Fruit fly (Drosophila melanogaster) whole organism, embryonic: Measurements from ENCODE around the gene LysB.

Experiments
- Antp ChIP-seq: fragments of 200-800 bp; sonication (Bioruptor generic); optimal IDR thresholded peaks from 3 replicates; lab custom pipeline; 2016; ENCODE audit warnings: missing biosample characterization, missing genetic modification characterization
- B-H2 ChIP-seq: fragments of 200-800 bp; sonication (Bioruptor generic); optimal IDR thresholded peaks from 2 replicates; lab custom pipeline; 2018; ENCODE audit warnings: missing biosample characterization, mild to moderate bottlenecking, missing genetic modification characterization
- BtbVII ChIP-seq: fragments of 200-800 bp; sonication (Bioruptor generic); optimal IDR thresholded peaks from 3 replicates; lab custom pipeline; 2017; ENCODE audit warnings: missing biosample characterization, mild to moderate bottlenecking, missing genetic modification characterization
- CG10267 ChIP-seq: fragments of 200-800 bp; sonication (Bioruptor generic); optimal IDR thresholded peaks from 2 replicates; lab custom pipeline; 2018; ENCODE audit warnings: missing biosample characterization, mild to moderate bottlenecking, missing genetic modification characterization, moderate library complexity
- CG10274 ChIP-seq: fragments of 200-800 bp; sonication (Bioruptor generic); optimal IDR thresholded peaks from 3 replicates; lab custom pipeline; 2017; ENCODE audit warnings: missing biosample characterization, mild to moderate bottlenecking, missing genetic modification characterization
- CG12236 ChIP-seq: fragments of 200-800 bp; sonication (Bioruptor generic); optimal IDR thresholded peaks from 2 replicates; lab custom pipeline; 2016; ENCODE audit warnings: missing biosample characterization, missing genetic modification characterization
- CG12659 ChIP-seq: fragments of 200-800 bp; sonication (Bioruptor generic); optimal IDR thresholded peaks from 3 replicates; lab custom pipeline; 2017; ENCODE audit warnings: mild to moderate bottlenecking, missing biosample characterization, missing genetic modification reagents, missing genetic modification characterization
- CG12942 ChIP-seq: fragments of 200-800 bp; sonication (Bioruptor generic); optimal IDR thresholded peaks from 3 replicates; lab custom pipeline; 2016; ENCODE audit warnings: missing biosample characterization, missing genetic modification characterization
- CG13296 ChIP-seq: fragments of 200-800 bp; sonication (Bioruptor generic); optimal IDR thresholded peaks from 3 replicates; lab custom pipeline; 2018; ENCODE audit warnings: missing biosample characterization, mild to moderate bottlenecking, missing genetic modification characterization
- CG13894 ChIP-seq: fragments of 200-800 bp; sonication (Bioruptor generic); optimal IDR thresholded peaks from 3 replicates; lab custom pipeline; 2018; ENCODE audit warnings: missing biosample characterization, mild to moderate bottlenecking, missing genetic modification characterization, moderate library complexity
- CG1529 ChIP-seq: fragments of 200-800 bp; sonication (Bioruptor generic); optimal IDR thresholded peaks from 3 replicates; lab custom pipeline; 2018; ENCODE audit warnings: missing biosample characterization, missing genetic modification characterization
- CG18619 ChIP-seq: fragments of 200-800 bp; sonication (Bioruptor generic); optimal IDR thresholded peaks from 3 replicates; lab custom pipeline; 2017; ENCODE audit warnings: missing biosample characterization, mild to moderate bottlenecking, missing genetic modification characterization
- CG2116 ChIP-seq: fragments of 200-800 bp; sonication (Bioruptor generic); optimal IDR thresholded peaks from 3 replicates; lab custom pipeline; 2018; ENCODE audit warnings: missing biosample characterization, mild to moderate bottlenecking, missing genetic modification characterization
- CG2199 ChIP-seq: fragments of 200-800 bp; sonication (Bioruptor generic); IDR thresholded peaks from 3 replicates; pipeline ENCODE4 v1.3.6; 2022; ENCODE audit warnings: missing biosample characterization, missing genetic modification characterization
- CG31365 ChIP-seq: fragments of 200-800 bp; sonication (Bioruptor generic); optimal IDR thresholded peaks from 2 replicates; lab custom pipeline; 2018; ENCODE audit warnings: missing biosample characterization, mild to moderate bottlenecking, missing genetic modification characterization
- CG3163 ChIP-seq: fragments of 200-800 bp; sonication (Bioruptor generic); optimal IDR thresholded peaks from 3 replicates; lab custom pipeline; 2016; ENCODE audit warnings: missing biosample characterization, missing genetic modification characterization
- CG3847 ChIP-seq: fragments of 200-800 bp; sonication (Bioruptor generic); IDR thresholded peaks from 2 replicates; pipeline ENCODE4 v1.3.6; 2022; ENCODE audit warnings: missing biosample characterization, missing genetic modification characterization
- CG4820 ChIP-seq: fragments of 200-800 bp; sonication (Bioruptor generic); optimal IDR thresholded peaks from 3 replicates; lab custom pipeline; 2016; ENCODE audit warnings: missing biosample characterization, missing genetic modification characterization
- CG6765 ChIP-seq: fragments of 200-800 bp; sonication (Bioruptor generic); optimal IDR thresholded peaks from 3 replicates; lab custom pipeline; 2017; ENCODE audit warnings: missing biosample characterization, mild to moderate bottlenecking, missing genetic modification characterization
- CG6791 ChIP-seq: fragments of 200-800 bp; sonication (Bioruptor generic); IDR thresholded peaks from 3 replicates; pipeline ENCODE4 v1.3.6; 2022; ENCODE audit warnings: missing biosample characterization, missing genetic modification characterization; ENCODE audit not compliant: partially characterized antibody
- CG7745 ChIP-seq: fragments of 200-800 bp; sonication (Bioruptor generic); optimal IDR thresholded peaks from 2 replicates; lab custom pipeline; 2018; ENCODE audit warnings: missing biosample characterization, mild to moderate bottlenecking, missing genetic modification characterization, moderate library complexity
- CG9437 ChIP-seq: fragments of 200-800 bp; sonication (Bioruptor generic); optimal IDR thresholded peaks from 2 replicates; lab custom pipeline; 2018; ENCODE audit warnings: missing biosample characterization, mild to moderate bottlenecking, missing genetic modification characterization
- CG9727 ChIP-seq: fragments of 200-800 bp; sonication (Bioruptor generic); optimal IDR thresholded peaks from 3 replicates; lab custom pipeline; 2017; ENCODE audit warnings: missing biosample characterization, mild to moderate bottlenecking, missing genetic modification characterization
- Camta ChIP-seq: fragments of 200-800 bp; sonication (Bioruptor generic); optimal IDR thresholded peaks from 2 replicates; lab custom pipeline; 2016; ENCODE audit warnings: missing biosample characterization, missing genetic modification characterization
- HLH54F ChIP-seq: fragments of 200-800 bp; sonication (Bioruptor generic); optimal IDR thresholded peaks from 3 replicates; lab custom pipeline; 2016; ENCODE audit warnings: missing biosample characterization, missing genetic modification characterization
- NC2α ChIP-seq: fragments of 200-800 bp; sonication (Bioruptor generic); optimal IDR thresholded peaks from 2 replicates; lab custom pipeline; 2016; ENCODE audit warnings: missing biosample characterization, missing genetic modification characterization
- Oli ChIP-seq: fragments of 200-800 bp; sonication (Bioruptor generic); optimal IDR thresholded peaks from 2 replicates; lab custom pipeline; 2018; ENCODE audit warnings: missing biosample characterization, mild to moderate bottlenecking, missing genetic modification characterization, moderate library complexity
- Optix ChIP-seq: fragments of 200-800 bp; sonication (Bioruptor generic); IDR thresholded peaks from 3 replicates; pipeline ENCODE4 v1.3.6; 2022; ENCODE audit warnings: missing biosample characterization, missing genetic modification characterization
- Poxn ChIP-seq: fragments of 200-800 bp; sonication (Bioruptor generic); IDR thresholded peaks from 2 replicates; pipeline ENCODE4 v1.3.6; 2022; ENCODE audit warnings: missing biosample characterization, missing genetic modification characterization
- Ptx1 ChIP-seq: fragments of 200-800 bp; sonication (Bioruptor generic); IDR thresholded peaks from 2 replicates; pipeline ENCODE4 v1.3.6; 2022; ENCODE audit warnings: missing biosample characterization, missing genetic modification characterization
- TFAM ChIP-seq: fragments of 200-800 bp; sonication (Bioruptor generic); optimal IDR thresholded peaks from 2 replicates; lab custom pipeline; 2017; ENCODE audit warnings: missing biosample characterization, missing genetic modification characterization, inconsistent platforms
- ac ChIP-seq: fragments of 200-800 bp; sonication (Bioruptor generic); optimal IDR thresholded peaks from 3 replicates; lab custom pipeline; 2017; ENCODE audit warnings: missing biosample characterization, mild to moderate bottlenecking, missing genetic modification characterization
- bowl ChIP-seq: fragments of 200-800 bp; sonication (Bioruptor generic); IDR thresholded peaks from 2 replicates; pipeline ENCODE4 v1.3.6; 2022; ENCODE audit warnings: missing biosample characterization, missing genetic modification characterization
- cwo ChIP-seq: fragments of 200-800 bp; sonication (Bioruptor generic); optimal IDR thresholded peaks from 3 replicates; lab custom pipeline; 2017; ENCODE audit warnings: missing biosample characterization, missing genetic modification characterization, mild to moderate bottlenecking, moderate library complexity, missing genetic modification reagents
- dm ChIP-seq: fragments of 200-800 bp; sonication (Bioruptor generic); optimal IDR thresholded peaks from 3 replicates; lab custom pipeline; 2016; ENCODE audit warnings: missing biosample characterization, missing genetic modification characterization
- emc ChIP-seq: fragments of 200-800 bp; sonication (Bioruptor generic); optimal IDR thresholded peaks from 2 replicates; lab custom pipeline; 2016; ENCODE audit warnings: missing biosample characterization, missing genetic modification characterization
- esg ChIP-seq: fragments of 200-800 bp; sonication (Bioruptor generic); conservative IDR thresholded peaks from 2 replicates; pipeline ENCODE4 v1.3.6; 2022; ENCODE audit warnings: missing biosample characterization, missing genetic modification characterization
- ewg ChIP-seq: fragments of 200-800 bp; sonication (Bioruptor generic); optimal IDR thresholded peaks from 3 replicates; lab custom pipeline; 2017; ENCODE audit warnings: mild to moderate bottlenecking, missing biosample characterization, missing genetic modification reagents, missing genetic modification characterization
- eyg ChIP-seq: fragments of 200-800 bp; sonication (Bioruptor generic); optimal IDR thresholded peaks from 3 replicates; lab custom pipeline; 2016; ENCODE audit warnings: missing biosample characterization, missing genetic modification characterization
- gro ChIP-seq: fragments of 200-800 bp; sonication (Bioruptor generic); optimal IDR thresholded peaks from 2 replicates; lab custom pipeline; 2016; ENCODE audit warnings: missing biosample characterization, missing genetic modification characterization
- gsb-n ChIP-seq: fragments of 200-800 bp; sonication (Bioruptor generic); optimal IDR thresholded peaks from 3 replicates; lab custom pipeline; 2018; ENCODE audit warnings: missing biosample characterization, mild to moderate bottlenecking, missing genetic modification characterization
- jigr1 ChIP-seq: fragments of 200-800 bp; sonication (Bioruptor generic); IDR thresholded peaks from 3 replicates; pipeline ENCODE4 v1.3.6; 2022; ENCODE audit warnings: missing biosample characterization, missing genetic modification characterization
- kah ChIP-seq: fragments of 200-800 bp; sonication (Bioruptor generic); optimal IDR thresholded peaks from 2 replicates; lab custom pipeline; 2018; ENCODE audit warnings: missing biosample characterization, mild to moderate bottlenecking, missing genetic modification characterization
- knrl ChIP-seq: fragments of 200-800 bp; sonication (Bioruptor generic); IDR thresholded peaks from 3 replicates; pipeline ENCODE4 v1.3.6; 2022; ENCODE audit warnings: missing biosample characterization, missing genetic modification characterization; ENCODE audit not compliant: partially characterized antibody
- lmd ChIP-seq: fragments of 200-800 bp; sonication (Bioruptor generic); IDR thresholded peaks from 2 replicates; pipeline ENCODE4 v1.3.6; 2022; ENCODE audit warnings: missing biosample characterization, missing genetic modification characterization
- p53 ChIP-seq: fragments of 200-800 bp; sonication (Bioruptor generic); optimal IDR thresholded peaks from 2 replicates; lab custom pipeline; 2016; ENCODE audit warnings: missing biosample characterization, missing genetic modification characterization
- pita ChIP-seq: fragments of 200-800 bp; sonication (Bioruptor generic); optimal IDR thresholded peaks from 2 replicates; lab custom pipeline; 2017; ENCODE audit warnings: missing biosample characterization, mild to moderate bottlenecking, missing genetic modification characterization
- seq ChIP-seq: fragments of 200-800 bp; sonication (Bioruptor generic); IDR thresholded peaks from 2 replicates; pipeline ENCODE4 v1.3.6; 2022; ENCODE audit warnings: missing biosample characterization, missing genetic modification characterization
- sim ChIP-seq: fragments of 200-800 bp; sonication (Bioruptor generic); IDR thresholded peaks from 2 replicates; pipeline ENCODE4 v1.3.6; 2022; ENCODE audit warnings: missing biosample characterization, missing genetic modification characterization
- slbo ChIP-seq: fragments of 200-800 bp; sonication (Bioruptor generic); IDR thresholded peaks from 2 replicates; pipeline ENCODE4 v1.3.6; 2022; ENCODE audit warnings: missing biosample characterization, missing genetic modification characterization
- so ChIP-seq: fragments of 200-800 bp; sonication (Bioruptor generic); IDR thresholded peaks from 3 replicates; pipeline ENCODE4 v1.3.6; 2022; ENCODE audit warnings: missing biosample characterization, missing genetic modification characterization
- z ChIP-seq: fragments of 200-800 bp; sonication (Bioruptor generic); IDR thresholded peaks from 3 replicates; pipeline ENCODE4 v1.3.6; 2022; ENCODE audit warnings: missing biosample characterization, missing genetic modification characterization

LysB gene

dm6 chr3L:1166266-1166665 is 40.9 kb upstream of the LysB start (continued):
- TF ChIP-seq CG2199 (GFP tag; lab: Robert Waterston, UW) (no peak), CG7745 (tag; lab: Kevin White, UChicago) (peak; percentile 63), HLH54F (GFP tag; lab: Kevin White, UChicago) (no peak), CG9437 (GFP tag; lab: Kevin White, UChicago) (no peak), CG3163 (GFP tag; lab: Kevin White, UChicago) (peak; percentile 7), Ptx1 (no peak; the same call in 1 of the 2 replicates), CG1529 (GFP tag; lab: Kevin White, UChicago) (peak; percentile 84), gro (no peak), eyg (GFP tag; lab: Kevin White, UChicago) (peak; percentile 9), so (0 out of 3 replicates have a peak, but pooled peaks have one; percentile 46), dm (GFP tag; lab: Kevin White, UChicago) (no peak), ac (peak; percentile 93), Optix (GFP tag; lab: Robert Waterston, UW) (no peak), TFAM (GFP tag; lab: Kevin White, UChicago) (peak; percentile 50), CG12659 (GFP tag; lab: Kevin White, UChicago) (peak; percentile 36), CG4820 (no peak), CG6765 (GFP tag; lab: Kevin White, UChicago) (no peak), CG3847 (GFP tag; lab: Robert Waterston, UW) (no peak), Poxn (GFP tag; lab: Robert Waterston, UW) (no peak), CG13894 (tag; lab: Kevin White, UChicago) (no peak), gsb-n (tag; lab: Kevin White, UChicago) (peak; percentile 63), CG10274 (no peak), kah (GFP tag; lab: Kevin White, UChicago) (peak; percentile 36), sim (GFP tag; lab: Robert Waterston, UW) (peak; percentile 86), CG12942 (GFP tag; lab: Kevin White, UChicago) (peak; percentile 16), Camta (GFP tag; lab: Kevin White, UChicago) (no peak), CG13296 (peak; percentile 3), bowl (no peak), knrl (GFP tag; lab: Robert Waterston, UW) (no peak), CG31365 (tag; lab: Kevin White, UChicago) (peak; percentile 59), Antp (GFP tag; lab: Kevin White, UChicago) (no peak), cwo (GFP tag; lab: Kevin White, UChicago) (no peak), esg (GFP tag; lab: Robert Waterston, UW) (no peak), NC2α (GFP tag; lab: Kevin White, UChicago) (peak; percentile 8), CG6791 (GFP tag; lab: Robert Waterston, UW) (no peak), CG12236 (GFP tag; lab: Kevin White, UChicago) (peak; percentile 39), CG2116 (GFP tag; lab: Kevin White, UChicago) (peak; percentile 16), seq (no peak), lmd (no peak), CG9727 (GFP tag; lab: Kevin White, UChicago) (peak; percentile 75), CG18619 (GFP tag; lab: Kevin White, UChicago) (peak; percentile 52), ewg (GFP tag; lab: Kevin White, UChicago) (peak; percentile 51), z (GFP tag; lab: Robert Waterston, UW) (peak; percentile 57; the same call in 1 of the 3 replicates), slbo (no peak), CG10267 (tag; lab: Kevin White, UChicago) (no peak), p53 (GFP tag; lab: Kevin White, UChicago) (peak; percentile 34), emc (no peak), B-H2 (GFP tag; lab: Kevin White, UChicago) (no peak), Oli (tag; lab: Kevin White, UChicago) (peak; percentile 39), BtbVII (GFP tag; lab: Kevin White, UChicago) (no peak), jigr1 (GFP tag; lab: Robert Waterston, UW) (no peak), pita (GFP tag; lab: Kevin White, UChicago) (no peak)
